Fruit fly (Drosophila melanogaster) Kc167 (cell line): Measurements from ENCODE around the gene CG12672.

Experiments
- Sin3A ChIP-seq: fragments of >200 bp; optimal IDR thresholded peaks from 2 replicates; lab custom pipeline; 2018; ENCODE audit warnings: missing external identifiers
- h ChIP-seq: fragments of >200 bp; optimal IDR thresholded peaks from 3 replicates; lab custom pipeline; 2018; ENCODE audit warnings: missing external identifiers
- insv ChIP-seq: fragments of >200 bp; optimal IDR thresholded peaks from 3 replicates; lab custom pipeline; 2018; ENCODE audit warnings: missing external identifiers
- ttk ChIP-seq: sonication (Bioruptor generic); optimal IDR thresholded peaks from 2 replicates; lab custom pipeline; 2017; ENCODE audit warnings: missing external identifiers

- TF ChIP-seq h (lab: Kevin White, UChicago) (no peak), insv (lab: Kevin White, UChicago) (no peak), ttk (lab: Kevin White, UChicago) (no peak), Sin3A (lab: Kevin White, UChicago) (no peak)
These were observed 49.8 kb upstream of the CG12672 start for dm6 chrX:18057202-18057601.
